Worm (Caenorhabditis elegans): ENCODE measurements around the gene nrf-5.

Gene nrf-5

ce11 chrV:13827920-13828319 lies at the start of gene nrf-5:
Gene nrf-5, plus strand, starts transcription at chrV:13828267.
- TF ChIP-seq unc-62 (GFP tag; optimal IDR thresholded peaks at IDR 0.05 in 1 of 2) (peak in 1 of 2 experiments; percentile 75), unc-62 (tag; optimal IDR thresholded peaks at IDR 0.05) (no peak), aha-1 (tag) (peak; percentile 2), ama-1 (optimal IDR thresholded peaks at IDR 0.05) (no peak)

ce11 chrV:13780902-13781301 lies 47.2 kb upstream of the nrf-5 start:
- TF ChIP-seq daf-12 (tag; optimal IDR thresholded peaks at IDR 0.05) = no peak
- TF ChIP-seq unc-62 (GFP tag; optimal IDR thresholded peaks at IDR 0.05 in 1 of 2) = peak in 1 of 2 experiments; percentile 97
- no peak for TF ChIP-seq unc-62 (tag; optimal IDR thresholded peaks at IDR 0.05)
- TF ChIP-seq ceh-28 (tag; optimal IDR thresholded peaks at IDR 0.05) = no peak
- no peak for TF ChIP-seq fos-1 (tag; optimal IDR thresholded peaks at IDR 0.05)
- TF ChIP-seq ceh-20 (GFP tag; IDR thresholded peaks at IDR 0.05) = no peak

ce11 chrV:13782190-13782589 lies 45.9 kb upstream of the nrf-5 start, which contains the start of gene decr-1.1:
Gene decr-1.1, plus strand, starts transcription at chrV:13782399.
- TF ChIP-seq T20F7.1 (GFP tag; optimal IDR thresholded peaks at IDR 0.05) = peak; percentile 28
- TF ChIP-seq nhr-111 (GFP tag; optimal IDR thresholded peaks at IDR 0.05) = no peak
- no peak for TF ChIP-seq lir-3 (tag; optimal IDR thresholded peaks at IDR 0.05)
- peak; percentile 55 for TF ChIP-seq nhr-77 (tag; optimal IDR thresholded peaks at IDR 0.05)
- TF ChIP-seq ZK546.5 (tag; optimal IDR thresholded peaks at IDR 0.05) = no peak
- TF ChIP-seq F37D6.2 (tag; optimal IDR thresholded peaks at IDR 0.05) = no peak
- peak; percentile 19 for TF ChIP-seq nhr-10 (tag; optimal IDR thresholded peaks at IDR 0.05)
- no peak for TF ChIP-seq daf-19 (GFP tag; conservative IDR thresholded peaks at IDR 0.05)
- TF ChIP-seq F26F4.8 (GFP tag; conservative IDR thresholded peaks at IDR 0.05) = no peak
- TF ChIP-seq lsy-2 (tag; optimal IDR thresholded peaks at IDR 0.05) = no peak
- TF ChIP-seq Y48G9A.11 (GFP tag; IDR thresholded peaks at IDR 0.05) = no peak
- TF ChIP-seq dpl-1 (GFP tag; optimal IDR thresholded peaks at IDR 0.05) = no peak
- TF ChIP-seq lin-15B (tag; optimal IDR thresholded peaks at IDR 0.05) = no peak
- TF ChIP-seq fos-1 (tag; optimal IDR thresholded peaks at IDR 0.05) = no peak
- TF ChIP-seq pqm-1 (tag; optimal IDR thresholded peaks at IDR 0.05) = peak; percentile 12
- TF ChIP-seq daf-8 (GFP tag; IDR thresholded peaks at IDR 0.05) = no peak
- no peak for TF ChIP-seq zag-1 (tag; optimal IDR thresholded peaks at IDR 0.05)
- no peak for TF ChIP-seq mxl-2 (GFP tag; conservative IDR thresholded peaks at IDR 0.05)
- no peak for TF ChIP-seq unc-130 (GFP tag; optimal IDR thresholded peaks at IDR 0.05)
- TF ChIP-seq gei-8 (GFP tag; optimal IDR thresholded peaks at IDR 0.05) = no peak
- TF ChIP-seq lin-1 (GFP tag; IDR thresholded peaks at IDR 0.05) = no peak
- no peak for TF ChIP-seq egl-27 (tag; optimal IDR thresholded peaks at IDR 0.05)
- no peak for TF ChIP-seq ztf-11 (tag; optimal IDR thresholded peaks at IDR 0.05)
- peak; percentile 20 for TF ChIP-seq hlh-11 (tag; optimal IDR thresholded peaks at IDR 0.05)
- TF ChIP-seq duxl-1 (tag; optimal IDR thresholded peaks at IDR 0.05; ENCODE audit: poor library complexity) = no peak
- TF ChIP-seq nhr-28 (tag; optimal IDR thresholded peaks at IDR 0.05) = peak; percentile 95
- no peak for TF ChIP-seq zip-2 (tag; optimal IDR thresholded peaks at IDR 0.05)
- no peak for TF ChIP-seq rbr-2 (tag; optimal IDR thresholded peaks at IDR 0.05)
- no peak for TF ChIP-seq jun-1 (tag; optimal IDR thresholded peaks at IDR 0.05)
- no peak for TF ChIP-seq saeg-2 (GFP tag; IDR thresholded peaks at IDR 0.05)
- TF ChIP-seq nhr-48 (tag; optimal IDR thresholded peaks at IDR 0.05) = no peak
- TF ChIP-seq F49E8.2 (tag; optimal IDR thresholded peaks at IDR 0.05; ENCODE audit: borderline replicate concordance) = no peak
- TF ChIP-seq F44E2.7 (GFP tag; IDR thresholded peaks at IDR 0.05) = no peak
- TF ChIP-seq nhr-42 (GFP tag; IDR thresholded peaks at IDR 0.05) = no peak
- peak; percentile 95 for TF ChIP-seq aha-1 (tag)
- peak; percentile 23 for TF ChIP-seq hlh-30 (tag; optimal IDR thresholded peaks at IDR 0.05; ENCODE audit: insufficient read depth)
- no peak for TF ChIP-seq skn-1 (tag; optimal IDR thresholded peaks at IDR 0.05)
- no peak for TF ChIP-seq dmd-8 (GFP tag; IDR thresholded peaks at IDR 0.05)
- TF ChIP-seq daf-16 (GFP tag; optimal IDR thresholded peaks at IDR 0.05) = no peak
- TF ChIP-seq daf-16 (tag; optimal IDR thresholded peaks at IDR 0.05) = peak; percentile 74
- no peak for TF ChIP-seq lin-39 (tag; optimal IDR thresholded peaks at IDR 0.05)
- no peak for TF ChIP-seq sdz-12 (GFP tag; optimal IDR thresholded peaks at IDR 0.05)
- no peak for TF ChIP-seq unc-62 (GFP tag; optimal IDR thresholded peaks at IDR 0.05 in 1 of 2)
- TF ChIP-seq unc-62 (tag; optimal IDR thresholded peaks at IDR 0.05) = no peak
- TF ChIP-seq mdl-1 (tag; optimal IDR thresholded peaks at IDR 0.05) = no peak
- TF ChIP-seq lin-38 (GFP tag; IDR thresholded peaks at IDR 0.05) = no peak

Measured in whole organism, L4 larva.